Fruit fly (Drosophila melanogaster): ENCODE results near the gene spn-A.

spn-A gene

dm6 chr3R:30014977-30015514, 40.8 kb downstream of the spn-A start, which contains the start of gene CG7920 (continued):
- TF ChIP-seq Pdp1 (GFP tag; optimal IDR thresholded peaks at IDR 0.05) (peak in 1 of 2 experiments; percentile 10), CG10147 (GFP tag; optimal IDR thresholded peaks at IDR 0.05) (peak; percentile 43), crp (GFP tag; optimal IDR thresholded peaks at IDR 0.05) (peak in 1 of 2 experiments; percentile 55), gcm (GFP tag; optimal IDR thresholded peaks at IDR 0.05) (peak; percentile 4), CG15514 (GFP tag; optimal IDR thresholded peaks at IDR 0.05) (peak; percentile 98), CG34376 (GFP tag; optimal IDR thresholded peaks at IDR 0.05) (peak; percentile 77), ewg (GFP tag; optimal IDR thresholded peaks at IDR 0.05) (peak; percentile 3), rib (GFP tag; IDR thresholded peaks at IDR 0.05) (peak; percentile 64; the same call in 1 of the 2 replicates), Optix (GFP tag; IDR thresholded peaks at IDR 0.05) (no peak), CG3995 (GFP tag; optimal IDR thresholded peaks at IDR 0.05) (no peak), CG6854 (GFP tag; optimal IDR thresholded peaks at IDR 0.05) (peak; percentile 43), ash1 (GFP tag; optimal IDR thresholded peaks at IDR 0.05) (no peak), CG10267 (tag; optimal IDR thresholded peaks at IDR 0.05) (peak; percentile 98), fu2 (GFP tag; optimal IDR thresholded peaks at IDR 0.05) (no peak), pnt (GFP tag; optimal IDR thresholded peaks at IDR 0.05) (no peak), mirr (GFP tag; optimal IDR thresholded peaks at IDR 0.05) (peak; percentile 1), CG2678 (tag; optimal IDR thresholded peaks at IDR 0.05) (peak; percentile 10), jing (GFP tag; optimal IDR thresholded peaks at IDR 0.05) (no peak), CG13296 (GFP tag; optimal IDR thresholded peaks at IDR 0.05) (peak; percentile 48), E2f1 (GFP tag; IDR thresholded peaks at IDR 0.05) (peak; percentile 6; the same call in 1 of the 2 replicates), CG34224 (GFP tag; IDR thresholded peaks at IDR 0.05; ENCODE audit: partially characterized antibody) (peak; percentile 81), CG2712 (tag; optimal IDR thresholded peaks at IDR 0.05) (peak; percentile 6), Fer1 (GFP tag; optimal IDR thresholded peaks at IDR 0.05) (peak; percentile 71), BEAF-32 (GFP tag; optimal IDR thresholded peaks at IDR 0.05) (peak; percentile 87), lbe (GFP tag; optimal IDR thresholded peaks at IDR 0.05) (peak; percentile 55), CG6765 (GFP tag; optimal IDR thresholded peaks at IDR 0.05) (peak; percentile 72), CG17829 (tag; optimal IDR thresholded peaks at IDR 0.05) (peak; percentile 41), PHDP (tag; optimal IDR thresholded peaks at IDR 0.05) (peak; percentile 6), amos (GFP tag; IDR thresholded peaks at IDR 0.05; ENCODE audit: partially characterized antibody) (peak; percentile 81), Bteb2 (GFP tag; optimal IDR thresholded peaks at IDR 0.05) (peak; percentile 29), Xbp1 (GFP tag; optimal IDR thresholded peaks at IDR 0.05) (peak; percentile 19), nerfin-1 (tag; optimal IDR thresholded peaks at IDR 0.05) (peak; percentile 2), slbo (GFP tag; IDR thresholded peaks at IDR 0.05) (peak; percentile 22; the same call in 1 of the 2 replicates), CG15073 (GFP tag; optimal IDR thresholded peaks at IDR 0.05) (no peak), pb (GFP tag; optimal IDR thresholded peaks at IDR 0.05) (no peak), CG6683 (GFP tag; optimal IDR thresholded peaks at IDR 0.05) (no peak), br (optimal IDR thresholded peaks at IDR 0.05) (no peak), CG6791 (GFP tag; IDR thresholded peaks at IDR 0.05; ENCODE audit: partially characterized antibody) (peak; percentile 73), nom (GFP tag; optimal IDR thresholded peaks at IDR 0.05) (peak; percentile 77), hkb (optimal IDR thresholded peaks at IDR 0.05) (no peak), hkb (GFP tag; IDR thresholded peaks at IDR 0.05) (peak; percentile 33), disco-r (GFP tag; optimal IDR thresholded peaks at IDR 0.05) (no peak), CG30403 (GFP tag; optimal IDR thresholded peaks at IDR 0.05) (peak; percentile 22), Dref (GFP tag; IDR thresholded peaks at IDR 0.05) (peak; percentile 91), vfl (GFP tag; optimal IDR thresholded peaks at IDR 0.05) (no peak), tll (GFP tag; optimal IDR thresholded peaks at IDR 0.05) (no peak), sna (GFP tag; IDR thresholded peaks at IDR 0.05; ENCODE audit: partially characterized antibody) (peak; percentile 83), nerfin-2 (GFP tag; IDR thresholded peaks at IDR 0.05; ENCODE audit: partially characterized antibody) (peak; percentile 55), tin (GFP tag; optimal IDR thresholded peaks at IDR 0.05) (peak; percentile 9)
